Worm (Caenorhabditis elegans) whole organism, L4/young adult: ENCODE data around the gene R102.11.

Experiments used
- W03F9.2 ChIP-seq: fragments of 150-350 bp; optimal IDR thresholded peaks from 2 replicates; lab custom pipeline; 2014; ENCODE audit warnings: missing biosample characterization, missing genetic modification characterization
- dao-5 ChIP-seq: sonication (generic microtip); optimal IDR thresholded peaks from 2 replicates; lab custom pipeline; 2016; ENCODE audit warnings: missing genotype, missing genetic modification characterization, moderate library complexity, missing compliant biosample characterization
- him-1 ChIP-seq: sonication (generic microtip); optimal IDR thresholded peaks from 2 replicates; lab custom pipeline; 2016; ENCODE audit warnings: missing genotype, missing genetic modification reagents, missing genetic modification characterization, missing compliant biosample characterization

DNA sequence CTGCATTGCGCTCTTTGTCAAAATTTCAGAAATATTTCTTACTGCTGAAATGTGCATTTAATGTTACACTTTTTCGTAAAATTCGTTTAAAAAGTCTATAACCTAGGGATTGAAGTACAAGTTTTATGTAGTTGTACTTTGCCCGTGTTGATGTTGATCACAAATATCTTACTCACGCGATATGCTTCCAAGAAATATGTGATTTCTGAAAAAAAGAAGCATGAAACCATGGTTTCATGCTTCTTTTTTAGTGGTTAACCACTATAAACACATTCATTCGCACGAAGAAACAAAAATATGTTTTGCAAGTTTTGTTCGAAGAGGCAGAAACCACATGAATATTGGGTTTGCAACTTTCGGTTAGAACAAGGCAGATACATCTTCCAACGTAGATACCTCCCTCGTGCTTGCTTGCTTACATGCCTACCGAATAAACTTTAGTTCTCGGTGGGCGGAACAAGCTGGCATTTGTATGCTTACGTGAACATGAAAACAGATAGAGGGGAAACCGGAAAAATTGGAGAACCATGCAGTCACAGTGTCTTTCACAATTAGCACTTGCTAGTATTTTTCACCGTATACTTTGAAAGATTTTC, 10.5 kb downstream of the R102.11 start, which contains the start of gene R102.3:
- TF ChIP-seq him-1 (tag; lab: Kevin White, UChicago) (no peak), W03F9.2 (tag; lab: Kevin White, UChicago) (no peak), dao-5 (tag; lab: Kevin White, UChicago) (no peak)
